Fruit fly (Drosophila melanogaster) whole organism, embryonic: ENCODE data around the gene CG7966.

Experiments used
- Adf1 ChIP-seq: fragments of 200-800 bp; sonication (Bioruptor generic); IDR thresholded peaks from 2 replicates; pipeline ENCODE4 v1.3.6; 2022; ENCODE audit warnings: missing biosample characterization, missing genetic modification characterization
- B-H2 ChIP-seq: fragments of 200-800 bp; sonication (Bioruptor generic); optimal IDR thresholded peaks from 2 replicates; lab custom pipeline; 2018; ENCODE audit warnings: missing biosample characterization, mild to moderate bottlenecking, missing genetic modification characterization
- Blimp-1 ChIP-seq: fragments of 200-800 bp; sonication (Bioruptor generic); optimal IDR thresholded peaks from 3 replicates; lab custom pipeline; 2018; ENCODE audit warnings: missing biosample characterization, missing genetic modification characterization, mild to moderate bottlenecking, moderate library complexity, missing genetic modification reagents
- CG10959 ChIP-seq: fragments of 200-800 bp; sonication (Bioruptor generic); IDR thresholded peaks from 2 replicates; pipeline ENCODE4 v1.3.6; 2022; ENCODE audit warnings: missing biosample characterization, missing genetic modification characterization
- CG11456 ChIP-seq: fragments of 200-800 bp; sonication (Bioruptor generic); IDR thresholded peaks from 3 replicates; pipeline ENCODE4 v1.3.6; 2022; ENCODE audit warnings: missing biosample characterization, missing genetic modification characterization
- CG11695 ChIP-seq: fragments of 200-800 bp; sonication (Bioruptor generic); IDR thresholded peaks from 3 replicates; pipeline ENCODE4 v1.3.6; 2022; ENCODE audit warnings: missing biosample characterization, missing genetic modification characterization
- CG1233 ChIP-seq: fragments of 200-800 bp; sonication (Bioruptor generic); optimal IDR thresholded peaks from 4 replicates; lab custom pipeline; 2018; ENCODE audit warnings: missing biosample characterization, mild to moderate bottlenecking, missing genetic modification characterization
- CG16779 ChIP-seq: fragments of 200-800 bp; sonication (Bioruptor generic); IDR thresholded peaks from 2 replicates; pipeline ENCODE4 v1.3.6; 2022; ENCODE audit warnings: missing biosample characterization, missing genetic modification characterization
- CG2129 ChIP-seq: fragments of 200-800 bp; sonication (Bioruptor generic); IDR thresholded peaks from 2 replicates; pipeline ENCODE4 v1.3.6; 2022; ENCODE audit warnings: missing biosample characterization, missing genetic modification characterization; ENCODE audit not compliant: partially characterized antibody
- CG31365 ChIP-seq: fragments of 200-800 bp; sonication (Bioruptor generic); optimal IDR thresholded peaks from 2 replicates; lab custom pipeline; 2018; ENCODE audit warnings: missing biosample characterization, mild to moderate bottlenecking, missing genetic modification characterization
- CG3163 ChIP-seq: fragments of 200-800 bp; sonication (Bioruptor generic); optimal IDR thresholded peaks from 3 replicates; lab custom pipeline; 2016; ENCODE audit warnings: missing biosample characterization, missing genetic modification characterization
- CG34376 ChIP-seq: fragments of 200-800 bp; sonication (Bioruptor generic); optimal IDR thresholded peaks from 2 replicates; lab custom pipeline; 2018; ENCODE audit warnings: missing biosample characterization, mild to moderate bottlenecking, missing genetic modification characterization
- CG4820 ChIP-seq: fragments of 200-800 bp; sonication (Bioruptor generic); optimal IDR thresholded peaks from 3 replicates; lab custom pipeline; 2016; ENCODE audit warnings: missing biosample characterization, missing genetic modification characterization
- CG5953 ChIP-seq: fragments of 200-800 bp; sonication (Bioruptor generic); IDR thresholded peaks from 2 replicates; pipeline ENCODE4 v1.3.6; 2022; ENCODE audit warnings: missing biosample characterization, missing genetic modification characterization
- CG6254 ChIP-seq: fragments of 200-800 bp; sonication (Bioruptor generic); optimal IDR thresholded peaks from 3 replicates; lab custom pipeline; 2017; ENCODE audit warnings: mild to moderate bottlenecking, missing biosample characterization, missing genetic modification reagents, missing genetic modification characterization
- CG7271 ChIP-seq: fragments of 200-800 bp; sonication (Bioruptor generic); optimal IDR thresholded peaks from 2 replicates; lab custom pipeline; 2018; ENCODE audit warnings: missing biosample characterization, mild to moderate bottlenecking, missing genetic modification characterization, moderate library complexity
- CG8478 ChIP-seq: fragments of >200 bp; optimal IDR thresholded peaks from 2 replicates; lab custom pipeline; 2018
- CG9609 ChIP-seq: fragments of 200-800 bp; sonication (Bioruptor generic); optimal IDR thresholded peaks from 3 replicates; lab custom pipeline; 2016; ENCODE audit warnings: missing biosample characterization, missing genetic modification characterization
- CG9727 ChIP-seq: fragments of 200-800 bp; sonication (Bioruptor generic); optimal IDR thresholded peaks from 3 replicates; lab custom pipeline; 2017; ENCODE audit warnings: missing biosample characterization, mild to moderate bottlenecking, missing genetic modification characterization
- CG9876 ChIP-seq: fragments of 200-800 bp; sonication (Bioruptor generic); optimal IDR thresholded peaks from 2 replicates; lab custom pipeline; 2016; ENCODE audit warnings: missing biosample characterization, missing genetic modification characterization
- D19A ChIP-seq: fragments of 200-800 bp; optimal IDR thresholded peaks from 3 replicates; lab custom pipeline; 2019; ENCODE audit warnings: missing biosample characterization, mild to moderate bottlenecking, missing genetic modification characterization, moderate library complexity
- Dref ChIP-seq: fragments of 200-800 bp; sonication (Bioruptor generic); IDR thresholded peaks from 2 replicates; pipeline ENCODE4 v1.3.6; 2022; ENCODE audit warnings: missing biosample characterization, missing genetic modification characterization
- Drgx ChIP-seq: fragments of 200-800 bp; sonication (Bioruptor generic); IDR thresholded peaks from 2 replicates; pipeline ENCODE4 v1.3.6; 2022; ENCODE audit warnings: missing biosample characterization, missing genetic modification characterization
- H2.0 ChIP-seq: fragments of 200-800 bp; sonication (Bioruptor generic); IDR thresholded peaks from 2 replicates; pipeline ENCODE4 v1.3.6; 2022; ENCODE audit warnings: missing biosample characterization, missing genetic modification characterization
- Hmr ChIP-seq: fragments of 200-800 bp; sonication (Bioruptor generic); optimal IDR thresholded peaks from 3 replicates; lab custom pipeline; 2017; ENCODE audit warnings: mild to moderate bottlenecking, missing biosample characterization, missing genetic modification reagents, missing genetic modification characterization
- Mes4 ChIP-seq: fragments of 200-800 bp; sonication (Bioruptor generic); optimal IDR thresholded peaks from 2 replicates; lab custom pipeline; 2016; ENCODE audit warnings: missing biosample characterization, missing genetic modification characterization
- Nf-YB ChIP-seq: fragments of 200-800 bp; sonication (Bioruptor generic); optimal IDR thresholded peaks from 3 replicates; lab custom pipeline; 2019; ENCODE audit warnings: missing biosample characterization, mild to moderate bottlenecking, missing genetic modification characterization, moderate library complexity
- Sox100B ChIP-seq: fragments of 200-800 bp; sonication (Bioruptor generic); optimal IDR thresholded peaks from 3 replicates; lab custom pipeline; 2018; ENCODE audit warnings: missing biosample characterization, mild to moderate bottlenecking, missing genetic modification characterization
- Trl ChIP-seq, 3 experiments: fragments of >200 bp in 2 of 3; fragments of 200-800 bp in 1 of 3; sonication (Bioruptor generic) in 1 of 3; optimal IDR thresholded peaks; 2 replicates in 1 of 3; 3 replicates in 2 of 3; lab custom pipeline; 2016 to 2017; ENCODE audit warnings: missing biosample characterization in 1 of 3, missing genetic modification characterization in 1 of 3
- amos ChIP-seq: fragments of 200-800 bp; sonication (Bioruptor generic); IDR thresholded peaks from 2 replicates; pipeline ENCODE4 v1.3.6; 2022; ENCODE audit warnings: missing biosample characterization, missing genetic modification characterization; ENCODE audit not compliant: partially characterized antibody
- aop ChIP-seq: fragments of 200-800 bp; sonication (Bioruptor generic); IDR thresholded peaks from 2 replicates; pipeline ENCODE4 v1.3.6; 2022; ENCODE audit warnings: missing biosample characterization, missing genetic modification characterization
- cad ChIP-seq: fragments of >200 bp; optimal IDR thresholded peaks from 2 replicates; lab custom pipeline; 2017; ENCODE audit warnings: missing biosample characterization, missing genetic modification characterization
- chif ChIP-seq, 2 experiments: fragments of 200-800 bp; sonication (Bioruptor generic); optimal IDR thresholded peaks; 3 replicates each; lab custom pipeline; 2016; ENCODE audit warnings: missing biosample characterization in 2 of 2, missing genetic modification characterization in 2 of 2
- chinmo ChIP-seq: fragments of 200-800 bp; sonication (Bioruptor generic); IDR thresholded peaks from 4 replicates; pipeline ENCODE4 v1.3.6; 2022; ENCODE audit warnings: missing biosample characterization, missing genetic modification characterization; ENCODE audit not compliant: partially characterized antibody
- chn ChIP-seq: fragments of 200-800 bp; sonication (Bioruptor generic); optimal IDR thresholded peaks from 2 replicates; lab custom pipeline; 2016; ENCODE audit warnings: missing biosample characterization, missing genetic modification characterization
- ewg ChIP-seq: fragments of 200-800 bp; sonication (Bioruptor generic); optimal IDR thresholded peaks from 3 replicates; lab custom pipeline; 2017; ENCODE audit warnings: mild to moderate bottlenecking, missing biosample characterization, missing genetic modification reagents, missing genetic modification characterization
- fd3F ChIP-seq: fragments of 200-800 bp; sonication (Bioruptor generic); optimal IDR thresholded peaks from 2 replicates; lab custom pipeline; 2018; ENCODE audit warnings: missing biosample characterization, mild to moderate bottlenecking, missing genetic modification characterization, moderate library complexity
- ftz-f1 ChIP-seq: fragments of 200-800 bp; sonication (Bioruptor generic); optimal IDR thresholded peaks from 2 replicates; lab custom pipeline; 2016; ENCODE audit warnings: missing biosample characterization, missing genetic modification characterization
- grn ChIP-seq: fragments of 200-800 bp; sonication (Bioruptor generic); optimal IDR thresholded peaks from 3 replicates; lab custom pipeline; 2017; ENCODE audit warnings: missing biosample characterization, missing genetic modification characterization
- hbn ChIP-seq: fragments of 200-800 bp; sonication (Bioruptor generic); IDR thresholded peaks from 2 replicates; pipeline ENCODE4 v1.3.6; 2022; ENCODE audit warnings: missing biosample characterization, missing genetic modification characterization; ENCODE audit not compliant: partially characterized antibody
- hkb ChIP-seq, 2 experiments: fragments of 200-800 bp in 1 of 2; fragments of >200 bp in 1 of 2; sonication (Bioruptor generic) in 1 of 2; IDR thresholded peaks in 1 of 2; optimal IDR thresholded peaks in 1 of 2; 2 replicates each; pipeline versions ENCODE4 v1.3.6 to Lab custom; 2017 to 2022; ENCODE audit warnings: missing biosample characterization in 1 of 2, missing genetic modification characterization in 1 of 2
- hth ChIP-seq: fragments of >200 bp; optimal IDR thresholded peaks from 2 replicates; lab custom pipeline; 2017; ENCODE audit warnings: inconsistent platforms
- lab ChIP-seq: fragments of 200-800 bp; sonication (Bioruptor generic); optimal IDR thresholded peaks from 3 replicates; lab custom pipeline; 2017; ENCODE audit warnings: missing biosample characterization, missing genetic modification characterization, mild to moderate bottlenecking, moderate library complexity, missing genetic modification reagents
- lov ChIP-seq, 2 experiments: fragments of 200-800 bp in 1 of 2; fragments of >200 bp in 1 of 2; sonication (Bioruptor generic) in 1 of 2; IDR thresholded peaks in 1 of 2; optimal IDR thresholded peaks in 1 of 2; 2 replicates in 1 of 2; 3 replicates in 1 of 2; pipeline versions ENCODE4 v1.3.6 to Lab custom; 2017 to 2022; ENCODE audit warnings: missing biosample characterization in 1 of 2, missing genetic modification characterization in 1 of 2
- nom ChIP-seq: fragments of 200-800 bp; sonication (Bioruptor generic); optimal IDR thresholded peaks from 2 replicates; lab custom pipeline; 2017; ENCODE audit warnings: missing biosample characterization, missing genetic modification characterization, mild to moderate bottlenecking, moderate library complexity, missing genetic modification reagents
- sd ChIP-seq: fragments of 200-800 bp; sonication (Bioruptor generic); optimal IDR thresholded peaks from 3 replicates; lab custom pipeline; 2018; ENCODE audit warnings: missing biosample characterization, mild to moderate bottlenecking, missing genetic modification characterization, moderate library complexity
- seq ChIP-seq: fragments of 200-800 bp; sonication (Bioruptor generic); IDR thresholded peaks from 2 replicates; pipeline ENCODE4 v1.3.6; 2022; ENCODE audit warnings: missing biosample characterization, missing genetic modification characterization
- tin ChIP-seq: fragments of 200-800 bp; sonication (Bioruptor generic); optimal IDR thresholded peaks from 3 replicates; lab custom pipeline; 2016; ENCODE audit warnings: missing biosample characterization, missing genetic modification characterization
- unpg ChIP-seq: fragments of 200-800 bp; sonication (Bioruptor generic); optimal IDR thresholded peaks from 3 replicates; lab custom pipeline; 2018; ENCODE audit warnings: missing biosample characterization, mild to moderate bottlenecking, missing genetic modification characterization, moderate library complexity

The CG7966 gene

DNA sequence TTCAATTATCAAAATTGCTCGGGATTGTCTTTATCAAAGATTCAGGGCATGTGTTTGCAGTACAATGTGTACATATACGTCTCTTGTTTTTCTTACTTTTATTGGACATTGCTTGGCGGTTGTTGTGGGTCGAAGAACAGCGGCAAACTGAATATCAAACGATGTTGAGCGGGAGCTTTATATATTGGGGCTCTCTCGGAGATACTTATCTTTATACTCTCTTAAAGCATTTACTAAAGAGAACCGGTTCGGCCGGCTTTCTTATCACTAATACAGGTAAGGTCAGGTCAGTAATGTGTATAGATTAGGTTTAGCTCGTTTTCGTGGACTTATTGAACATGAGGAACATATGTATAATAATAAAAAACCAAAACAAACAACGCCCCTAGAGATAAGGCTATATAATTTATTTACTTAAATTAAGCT is at the start of gene CG7966 (continued):
- TF ChIP-seq CG9609 (no peak), CG8478 (no peak), cad (no peak), hkb (optimal IDR thresholded peaks at IDR 0.05; lab: Kevin White, UChicago) (no peak), hkb (GFP tag; IDR thresholded peaks at IDR 0.05; lab: Robert Waterston, UW) (0 out of 2 replicates have a peak, but pooled peaks have one; percentile 49), Adf1 (peak; percentile 26; the same call in 1 of the 2 replicates), grn (GFP tag; lab: Kevin White, UChicago) (peak; percentile 97), CG11456 (GFP tag; lab: Robert Waterston, UW) (0 out of 3 replicates have a peak, but pooled peaks have one; percentile 30), nom (peak; percentile 53), CG1233 (GFP tag; lab: Kevin White, UChicago) (no peak), lov (optimal IDR thresholded peaks at IDR 0.05; lab: Kevin White, UChicago) (no peak), lov (GFP tag; IDR thresholded peaks at IDR 0.05; lab: Robert Waterston, UW) (no peak), Sox100B (GFP tag; lab: Kevin White, UChicago) (peak; percentile 40), CG10959 (GFP tag; lab: Robert Waterston, UW) (no peak), H2.0 (GFP tag; lab: Robert Waterston, UW) (no peak), chif (GFP tag; optimal IDR thresholded peaks at IDR 0.05; lab: Kevin White, UChicago) (no peak), chinmo (GFP tag; lab: Robert Waterston, UW) (peak; percentile 58; the same call in 1 of the 4 replicates), B-H2 (GFP tag; lab: Kevin White, UChicago) (peak; percentile 42), tin (GFP tag; lab: Kevin White, UChicago) (no peak), CG7271 (no peak), amos (GFP tag; lab: Robert Waterston, UW) (peak; percentile 26; the same call in 1 of the 2 replicates), CG11695 (GFP tag; lab: Robert Waterston, UW) (peak; percentile 76), CG5953 (GFP tag; lab: Robert Waterston, UW) (no peak), Trl (optimal IDR thresholded peaks at IDR 0.05; lab: Kevin White, UChicago) (peak; percentile 65 to 81), Trl (GFP tag; optimal IDR thresholded peaks at IDR 0.05; lab: Kevin White, UChicago) (no peak), CG3163 (GFP tag; lab: Kevin White, UChicago) (peak; percentile 95), CG4820 (GFP tag; lab: Kevin White, UChicago) (no peak), Hmr (peak; percentile 36), CG9727 (GFP tag; lab: Kevin White, UChicago) (peak; percentile 6), D19A (tag; lab: Kevin White, UChicago) (no peak), fd3F (GFP tag; lab: Kevin White, UChicago) (no peak), ewg (no peak), CG6254 (peak; percentile 36), CG9876 (no peak), Drgx (GFP tag; lab: Robert Waterston, UW) (no peak), aop (GFP tag; lab: Robert Waterston, UW) (no peak), Mes4 (GFP tag; lab: Kevin White, UChicago) (no peak), Nf-YB (GFP tag; lab: Kevin White, UChicago) (no peak), Dref (GFP tag; lab: Robert Waterston, UW) (no peak), seq (GFP tag; lab: Robert Waterston, UW) (0 out of 2 replicates have a peak, but pooled peaks have one; percentile 32), sd (tag; lab: Kevin White, UChicago) (peak; percentile 20), hth (lab: Kevin White, UChicago) (no peak), hbn (GFP tag; lab: Robert Waterston, UW) (no peak), CG2129 (GFP tag; lab: Robert Waterston, UW) (no peak), ftz-f1 (GFP tag; lab: Kevin White, UChicago) (peak; percentile 66), chn (GFP tag; lab: Kevin White, UChicago) (no peak), CG34376 (GFP tag; lab: Kevin White, UChicago) (peak; percentile 49), CG31365 (tag; lab: Kevin White, UChicago) (peak; percentile 27), lab (GFP tag; lab: Kevin White, UChicago) (peak; percentile 59), Blimp-1 (GFP tag; lab: Kevin White, UChicago) (no peak), CG16779 (GFP tag; lab: Robert Waterston, UW) (no peak), unpg (no peak)
